Worm (Caenorhabditis elegans) whole organism, L3 larva: ENCODE results near the gene F38A5.2.

Source experiments
- elt-1 ChIP-seq: fragments of 150-350 bp; optimal IDR thresholded peaks from 2 replicates; lab custom pipeline; 2014; ENCODE audit warnings: missing biosample characterization, missing genetic modification characterization
- lin-39 ChIP-seq: fragments of 150-350 bp; optimal IDR thresholded peaks from 2 replicates; lab custom pipeline; 2018; ENCODE audit warnings: missing biosample characterization, missing genetic modification reagents, missing genetic modification characterization
- nhr-77 ChIP-seq: fragments of 150-350 bp; optimal IDR thresholded peaks from 2 replicates; lab custom pipeline; 2014; ENCODE audit warnings: missing biosample characterization, missing genetic modification characterization
- snpc-4 ChIP-seq: fragments of 150-350 bp; optimal IDR thresholded peaks from 2 replicates; lab custom pipeline; 2014; ENCODE audit warnings: missing biosample characterization, missing genetic modification characterization
- unc-62 ChIP-seq: fragments of 150-350 bp; sonication (generic microtip); optimal IDR thresholded peaks from 4 replicates; lab custom pipeline; 2014; ENCODE audit warnings: missing biosample characterization, missing genetic modification reagents, missing genetic modification characterization

DNA sequence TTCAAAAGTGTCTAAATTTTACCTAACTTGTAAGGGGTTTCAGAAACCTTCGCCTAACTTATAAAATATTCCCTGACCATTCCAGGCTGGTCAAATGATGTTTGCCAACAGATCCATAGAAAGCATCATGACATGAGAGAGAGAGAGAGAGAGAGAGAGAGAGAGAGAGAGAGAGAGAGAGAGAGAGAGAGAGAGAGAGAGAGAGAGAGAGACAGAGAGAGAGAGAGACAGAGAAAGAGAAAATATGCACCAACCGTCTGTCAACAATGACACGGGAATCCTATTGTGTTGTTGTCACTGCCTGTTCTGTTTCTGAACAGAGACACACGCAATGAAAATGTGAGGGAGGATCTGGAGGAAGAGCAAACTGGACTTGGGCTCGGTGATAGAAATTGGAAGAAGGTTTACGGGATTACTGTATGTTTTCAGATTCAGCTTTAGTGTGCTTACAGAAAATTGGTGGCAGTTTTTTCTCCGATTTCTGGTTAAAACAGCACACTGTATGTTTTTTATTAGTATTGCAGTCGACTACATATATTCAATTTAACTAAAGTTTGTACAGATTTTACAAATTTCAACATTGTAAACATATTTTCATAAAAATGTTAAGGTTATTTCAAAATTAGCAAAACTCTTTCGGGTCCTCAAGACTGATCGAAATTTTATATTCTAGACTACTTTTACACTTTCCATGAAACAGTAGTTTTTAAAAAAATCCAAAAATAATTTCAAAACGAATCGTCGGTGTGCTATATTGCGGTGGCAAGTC, 9.1 kb downstream of the F38A5.2 start:
- TF ChIP-seq snpc-4 (no peak), elt-1 (no peak), unc-62 (no peak), nhr-77 (tag; lab: Kevin White, UChicago) (no peak), lin-39 (tag; lab: Kevin White, UChicago) (no peak)
